Worm (Caenorhabditis elegans): ENCODE data around the gene srv-8.
"Not testable (repeated sequence)": the region's sequence is repeated elsewhere in the genome, so short reads cannot be mapped to it uniquely, and the experiment has no call there.

DNA sequence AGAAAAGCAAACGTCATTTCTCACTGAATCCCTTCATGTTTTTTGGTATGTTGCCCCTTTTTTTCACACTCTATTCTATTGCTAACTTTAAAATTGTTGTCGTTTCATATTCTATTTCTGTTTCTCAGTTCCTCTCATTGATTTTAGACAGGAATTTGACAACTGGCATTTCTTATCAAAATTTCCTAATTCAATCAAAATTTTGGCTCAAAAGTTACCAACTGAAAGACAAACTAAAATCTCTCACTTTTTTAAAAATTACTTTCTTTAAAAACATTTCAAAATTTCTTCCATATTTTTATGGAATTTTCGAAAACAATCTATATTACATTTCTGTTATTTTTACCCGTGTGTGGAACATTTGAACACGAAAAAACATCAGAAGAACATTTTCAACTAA lies 23.0 kb upstream of the srv-8 start, which contains the start of gene Y2H9A.6:
- not testable (repeated sequence) for TF ChIP-seq mdl-1 (tag; optimal IDR thresholded peaks at IDR 0.05); snpc-4 (tag; optimal IDR thresholded peaks at IDR 0.05); madf-5 (GFP tag; IDR thresholded peaks at IDR 0.05); unc-130 (GFP tag; optimal IDR thresholded peaks at IDR 0.05); fkh-10 (GFP tag; optimal IDR thresholded peaks at IDR 0.05); dpl-1 (GFP tag; optimal IDR thresholded peaks at IDR 0.05); Y48G9A.11 (GFP tag; IDR thresholded peaks at IDR 0.05)
